Fruit fly (Drosophila melanogaster) S2 (cell line): ENCODE measurements around the gene CG14151.
A peak's percentile ranks its signal among the peaks of the same experiment; 100 is the strongest.

Experiments
- CG8478 ChIP-seq: fragments of >200 bp; optimal IDR thresholded peaks from 2 replicates; lab custom pipeline; 2018
- CTCF ChIP-seq, 2 experiments: fragments of >200 bp; optimal IDR thresholded peaks; 2 replicates each; lab custom pipeline; 2018

DNA sequence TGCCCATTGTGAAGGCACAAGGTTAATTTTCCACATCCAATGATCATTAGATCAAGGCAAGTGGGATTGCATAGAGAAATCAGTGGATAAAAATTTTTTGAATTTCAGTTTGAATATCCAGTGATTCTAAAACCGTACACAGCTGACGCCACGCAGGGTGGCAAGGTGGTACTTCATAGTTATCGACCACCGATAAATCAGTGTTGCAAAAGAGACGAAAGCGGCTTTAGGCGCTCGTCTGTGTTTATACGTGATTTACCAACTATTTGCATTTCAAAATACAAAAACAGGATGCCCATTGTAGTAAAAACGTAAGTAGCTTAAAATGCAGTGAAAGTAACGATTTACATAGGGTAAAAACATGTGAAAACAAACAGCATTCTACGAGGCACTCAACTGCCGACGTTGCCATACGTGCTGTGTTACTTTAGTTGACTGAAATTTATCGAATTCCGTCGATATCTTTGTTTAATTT, 2.6 kb upstream of the CG14151 start, which contains the start of the genes CG42535, CG34001 and hay:
- peak; percentile 24 to 36 for TF ChIP-seq CTCF (optimal IDR thresholded peaks at IDR 0.05; lab: Kevin White, UChicago)
- TF ChIP-seq CG8478 (lab: Kevin White, UChicago) = no peak
